Fruit fly (Drosophila melanogaster): ENCODE measurements around the gene CG14137.

The CG14137 gene

DNA sequence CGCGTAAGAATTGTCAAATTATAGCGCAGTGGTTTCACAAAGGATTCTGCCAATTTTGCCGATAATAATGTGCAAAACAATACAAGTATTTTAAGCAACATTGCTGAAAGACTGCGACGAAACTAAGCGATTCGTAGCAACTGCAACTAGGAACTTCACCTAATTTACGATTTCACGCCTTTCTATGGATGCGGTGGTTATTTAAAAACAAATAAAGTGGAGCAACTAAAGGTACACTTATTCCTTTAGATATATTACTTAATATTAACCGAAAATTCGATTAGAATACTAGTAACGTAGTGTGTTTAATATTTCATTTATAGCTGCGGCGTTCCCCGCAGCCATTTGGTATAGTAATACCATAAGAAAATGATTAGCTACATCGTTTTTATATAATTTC, 46.1 kb upstream of the CG14137 start, which contains the start of gene CG6071:
TSS of gene CG6071 (minus strand) at position 101 of the 400 bp plus-strand sequence.
- TF ChIP-seq CG12299 (tag; optimal IDR thresholded peaks at IDR 0.05), result no peak

DNA sequence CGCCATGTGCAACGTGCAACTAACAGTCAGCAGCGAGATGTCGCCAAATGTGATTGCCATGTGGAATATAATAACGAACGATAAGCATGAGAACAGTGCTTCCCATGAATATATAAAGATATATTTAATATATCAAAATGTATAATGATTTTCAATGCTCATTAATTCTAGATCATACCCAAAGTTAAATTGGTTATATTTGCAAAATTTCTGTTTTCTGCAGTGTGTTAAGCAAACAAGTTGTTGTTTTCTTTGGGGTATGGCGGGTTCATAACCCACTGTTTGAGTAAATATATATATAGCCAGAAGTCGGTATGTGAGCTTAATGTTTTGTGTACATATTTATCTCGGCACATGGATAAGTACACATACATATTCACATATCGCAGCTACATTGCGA, 37.0 kb upstream of the CG14137 start:
- TF ChIP-seq ATbp (GFP tag; optimal IDR thresholded peaks at IDR 0.05) (peak; percentile 30), z (GFP tag; IDR thresholded peaks at IDR 0.05) (no peak), emc (GFP tag; optimal IDR thresholded peaks at IDR 0.05) (no peak), ems (GFP tag; optimal IDR thresholded peaks at IDR 0.05) (no peak), p53 (GFP tag; optimal IDR thresholded peaks at IDR 0.05) (no peak), lab (GFP tag; optimal IDR thresholded peaks at IDR 0.05) (peak; percentile 36), CG12071 (GFP tag; optimal IDR thresholded peaks at IDR 0.05) (peak; percentile 17), ftz-f1 (GFP tag; optimal IDR thresholded peaks at IDR 0.05) (no peak), Hand (GFP tag; optimal IDR thresholded peaks at IDR 0.05) (no peak), corto (GFP tag; optimal IDR thresholded peaks at IDR 0.05) (no peak), CG13296 (GFP tag; optimal IDR thresholded peaks at IDR 0.05) (peak; percentile 43), CG7987 (GFP tag; optimal IDR thresholded peaks at IDR 0.05) (peak; percentile 16), Fer3 (tag; optimal IDR thresholded peaks at IDR 0.05) (peak; percentile 11), CG4617 (GFP tag; optimal IDR thresholded peaks at IDR 0.05; ENCODE audit: borderline replicate concordance) (no peak), Drgx (GFP tag; IDR thresholded peaks at IDR 0.05) (peak; percentile 72), CG18011 (GFP tag; optimal IDR thresholded peaks at IDR 0.05) (no peak), CG6813 (GFP tag; optimal IDR thresholded peaks at IDR 0.05) (peak; percentile 10), cg (GFP tag; optimal IDR thresholded peaks at IDR 0.05) (no peak), Med (GFP tag) (peak; percentile 63), chinmo (GFP tag; IDR thresholded peaks at IDR 0.05; ENCODE audit: partially characterized antibody) (no peak), org-1 (GFP tag; optimal IDR thresholded peaks at IDR 0.05) (no peak), Ada2b (GFP tag; IDR thresholded peaks at IDR 0.05) (no peak), vfl (GFP tag; optimal IDR thresholded peaks at IDR 0.05) (no peak), tap (tag; optimal IDR thresholded peaks at IDR 0.05) (peak; percentile 38), pan (optimal IDR thresholded peaks at IDR 0.05) (no peak), pan (GFP tag; optimal IDR thresholded peaks at IDR 0.05 in 1 of 2, IDR thresholded peaks at IDR 0.05 in 1 of 2) (peak in 1 of 2 experiments; percentile 25), hb (GFP tag; IDR thresholded peaks at IDR 0.05; ENCODE audit: partially characterized antibody) (no peak), CG15514 (GFP tag; optimal IDR thresholded peaks at IDR 0.05) (peak; percentile 3), Atf-2 (GFP tag; optimal IDR thresholded peaks at IDR 0.05) (no peak), CG31441 (GFP tag; IDR thresholded peaks at IDR 0.05) (no peak), Asciz (GFP tag; optimal IDR thresholded peaks at IDR 0.05) (peak; percentile 34), Neu2 (GFP tag; optimal IDR thresholded peaks at IDR 0.05; ENCODE audit: borderline replicate concordance) (no peak), CG1603 (tag; optimal IDR thresholded peaks at IDR 0.05) (no peak), ewg (GFP tag; optimal IDR thresholded peaks at IDR 0.05) (no peak), Poxn (GFP tag; IDR thresholded peaks at IDR 0.05) (no peak), Ravus (GFP tag; IDR thresholded peaks at IDR 0.05) (no peak), CG31224 (GFP tag; IDR thresholded peaks at IDR 0.05) (no peak), CG9609 (GFP tag; optimal IDR thresholded peaks at IDR 0.05) (no peak), CG10267 (tag; optimal IDR thresholded peaks at IDR 0.05) (no peak), CG18764 (GFP tag; optimal IDR thresholded peaks at IDR 0.05) (no peak), CG7928 (GFP tag; optimal IDR thresholded peaks at IDR 0.05) (no peak), nmo (GFP tag; optimal IDR thresholded peaks at IDR 0.05) (no peak), CG3847 (GFP tag; IDR thresholded peaks at IDR 0.05) (no peak), CG7839 (tag; optimal IDR thresholded peaks at IDR 0.05) (no peak), run (tag; optimal IDR thresholded peaks at IDR 0.05) (no peak), Awh (GFP tag; IDR thresholded peaks at IDR 0.05) (0 out of 2 replicates have a peak, but pooled peaks have one; percentile 20), knrl (GFP tag; IDR thresholded peaks at IDR 0.05; ENCODE audit: partially characterized antibody) (no peak), CG13123 (GFP tag; optimal IDR thresholded peaks at IDR 0.05) (no peak)

Measured in whole organism, embryonic.